Worm (Caenorhabditis elegans) whole organism, L2 larva: ENCODE measurements around the gene W03D2.9.

Experiments used
- C34F6.9 ChIP-seq: fragments of 150-350 bp; optimal IDR thresholded peaks from 2 replicates; lab custom pipeline; 2014; ENCODE audit warnings: missing biosample characterization, missing genetic modification characterization
- F13H6.1 ChIP-seq: sonication (generic microtip); optimal IDR thresholded peaks from 2 replicates; lab custom pipeline; 2016; ENCODE audit warnings: missing genetic modification characterization, missing compliant biosample characterization
- R02D3.7 ChIP-seq: fragments of 150-350 bp; optimal IDR thresholded peaks from 2 replicates; lab custom pipeline; 2014; ENCODE audit warnings: missing biosample characterization, missing genetic modification characterization
- Y55F3AM.14 ChIP-seq: fragments of 200-800 bp; sonication (Bioruptor generic); optimal IDR thresholded peaks from 2 replicates; lab custom pipeline; 2018; ENCODE audit warnings: mild to moderate bottlenecking, missing genetic modification characterization, missing compliant biosample characterization
- ZK546.5 ChIP-seq: sonication (generic microtip); optimal IDR thresholded peaks from 2 replicates; lab custom pipeline; 2017; ENCODE audit warnings: missing biosample characterization, missing genetic modification characterization
- alr-1 ChIP-seq: fragments of 150-350 bp; optimal IDR thresholded peaks from 2 replicates; lab custom pipeline; 2014; ENCODE audit warnings: missing biosample characterization, missing genetic modification characterization
- aly-2 ChIP-seq: fragments of 150-350 bp; optimal IDR thresholded peaks from 2 replicates; lab custom pipeline; 2014; ENCODE audit warnings: missing biosample characterization, missing genetic modification characterization
- ama-1 ChIP-seq: fragments of 150-350 bp; optimal IDR thresholded peaks from 2 replicates; lab custom pipeline; 2018; ENCODE audit warnings: inconsistent platforms
- blmp-1 ChIP-seq: sonication (generic microtip); optimal IDR thresholded peaks from 2 replicates; lab custom pipeline; 2017; ENCODE audit warnings: missing genetic modification characterization, mild to moderate bottlenecking, missing compliant biosample characterization, antibody characterized with exemption, moderate library complexity; ENCODE audit not compliant: insufficient read depth
- ceh-16 ChIP-seq: fragments of 150-350 bp; optimal IDR thresholded peaks from 2 replicates; lab custom pipeline; 2014; ENCODE audit warnings: missing biosample characterization, missing genetic modification characterization
- ceh-82 ChIP-seq: fragments of 150-350 bp; optimal IDR thresholded peaks from 2 replicates; lab custom pipeline; 2014; ENCODE audit warnings: missing biosample characterization, missing genetic modification characterization
- crh-2 ChIP-seq: sonication (generic microtip); optimal IDR thresholded peaks from 2 replicates; lab custom pipeline; 2017; ENCODE audit warnings: missing biosample characterization, missing genetic modification characterization
- dmd-4 ChIP-seq: sonication (generic microtip); optimal IDR thresholded peaks from 2 replicates; lab custom pipeline; 2017; ENCODE audit warnings: missing biosample characterization, missing genetic modification characterization
- egl-27 ChIP-seq: sonication (generic microtip); optimal IDR thresholded peaks from 3 replicates; lab custom pipeline; 2017; ENCODE audit warnings: missing biosample characterization, missing genetic modification reagents, missing genetic modification characterization
- elt-1 ChIP-seq: fragments of 150-350 bp; optimal IDR thresholded peaks from 2 replicates; lab custom pipeline; 2014; ENCODE audit warnings: missing biosample characterization, missing genetic modification characterization
- elt-3 ChIP-seq: sonication (generic microtip); optimal IDR thresholded peaks from 2 replicates; lab custom pipeline; 2017; ENCODE audit warnings: missing biosample characterization, missing genetic modification characterization
- fos-1 ChIP-seq: fragments of 150-350 bp; optimal IDR thresholded peaks from 2 replicates; lab custom pipeline; 2014; ENCODE audit warnings: missing biosample characterization, missing genetic modification characterization
- gmeb-1 ChIP-seq: fragments of 150-350 bp; optimal IDR thresholded peaks from 2 replicates; lab custom pipeline; 2014; ENCODE audit warnings: missing biosample characterization, missing genetic modification characterization
- lin-11 ChIP-seq: fragments of 150-350 bp; sonication (generic microtip); optimal IDR thresholded peaks from 2 replicates; lab custom pipeline; 2014; ENCODE audit warnings: missing biosample characterization, missing genetic modification characterization, inconsistent platforms, mixed read lengths
- lin-39 ChIP-seq: fragments of 150-350 bp; optimal IDR thresholded peaks from 2 replicates; lab custom pipeline; 2014; ENCODE audit warnings: missing biosample characterization, missing genetic modification reagents, missing genetic modification characterization
- lsy-2 ChIP-seq, 2 experiments: fragments of 150-350 bp in 1 of 2; sonication (generic microtip) in 1 of 2; optimal IDR thresholded peaks; 2 replicates each; lab custom pipeline; 2014 to 2017; ENCODE audit warnings: missing biosample characterization in 2 of 2, missing genetic modification characterization in 2 of 2
- mab-5 ChIP-seq: fragments of 150-350 bp; optimal IDR thresholded peaks from 2 replicates; lab custom pipeline; 2014; ENCODE audit warnings: missing biosample characterization, missing genetic modification characterization
- mbf-1 ChIP-seq: sonication (generic microtip); optimal IDR thresholded peaks from 2 replicates; lab custom pipeline; 2017; ENCODE audit warnings: missing biosample characterization, missing genetic modification characterization
- mdl-1 ChIP-seq, 2 experiments: fragments of 150-350 bp in 1 of 2; sonication (generic microtip) in 1 of 2; optimal IDR thresholded peaks; 2 replicates each; lab custom pipeline; 2017; ENCODE audit warnings: missing biosample characterization in 2 of 2, missing genetic modification characterization in 2 of 2
- nhr-10 ChIP-seq: sonication (generic microtip); optimal IDR thresholded peaks from 2 replicates; lab custom pipeline; 2017; ENCODE audit warnings: missing biosample characterization, missing genetic modification characterization
- nhr-11 ChIP-seq: fragments of 150-350 bp; optimal IDR thresholded peaks from 2 replicates; lab custom pipeline; 2014; ENCODE audit warnings: missing biosample characterization, missing genetic modification characterization
- nhr-12 ChIP-seq: fragments of 150-350 bp; optimal IDR thresholded peaks from 2 replicates; lab custom pipeline; 2014; ENCODE audit warnings: missing biosample characterization, missing genetic modification characterization
- nhr-129 ChIP-seq: fragments of 150-350 bp; optimal IDR thresholded peaks from 2 replicates; lab custom pipeline; 2014; ENCODE audit warnings: missing biosample characterization, missing genetic modification characterization
- nhr-21 ChIP-seq: fragments of 150-350 bp; optimal IDR thresholded peaks from 2 replicates; lab custom pipeline; 2014; ENCODE audit warnings: missing biosample characterization, missing genetic modification characterization
- nhr-23 ChIP-seq: fragments of 150-350 bp; optimal IDR thresholded peaks from 2 replicates; lab custom pipeline; 2014; ENCODE audit warnings: missing biosample characterization, missing genetic modification reagents, missing genetic modification characterization
- nhr-237 ChIP-seq: fragments of 150-350 bp; optimal IDR thresholded peaks from 2 replicates; lab custom pipeline; 2014; ENCODE audit warnings: missing biosample characterization, missing genetic modification characterization
- nhr-25 ChIP-seq: fragments of 150-350 bp; sonication (generic microtip); optimal IDR thresholded peaks from 3 replicates; lab custom pipeline; 2014; ENCODE audit warnings: missing biosample characterization, missing genetic modification characterization
- nhr-6 ChIP-seq: fragments of 150-350 bp; optimal IDR thresholded peaks from 2 replicates; lab custom pipeline; 2014; ENCODE audit warnings: missing biosample characterization, missing genetic modification characterization
- nhr-77 ChIP-seq: fragments of 150-350 bp; optimal IDR thresholded peaks from 2 replicates; lab custom pipeline; 2014; ENCODE audit warnings: missing biosample characterization, missing genetic modification characterization
- peb-1 ChIP-seq: fragments of 150-350 bp; optimal IDR thresholded peaks from 2 replicates; lab custom pipeline; 2014; ENCODE audit warnings: missing biosample characterization, missing genetic modification characterization
- sem-4 ChIP-seq: fragments of 150-350 bp; optimal IDR thresholded peaks from 2 replicates; lab custom pipeline; 2014; ENCODE audit warnings: missing biosample characterization, missing genetic modification reagents, missing genetic modification characterization
- skn-1 ChIP-seq: sonication (generic microtip); optimal IDR thresholded peaks from 2 replicates; lab custom pipeline; 2017; ENCODE audit warnings: missing biosample characterization, missing genetic modification characterization
- sma-3 ChIP-seq: sonication (generic microtip); optimal IDR thresholded peaks from 2 replicates; lab custom pipeline; 2016; ENCODE audit warnings: missing genetic modification reagents, missing genetic modification characterization, missing compliant biosample characterization
- sma-9 ChIP-seq, 2 experiments: fragments of 150-350 bp in 1 of 2; sonication (generic microtip) in 1 of 2; optimal IDR thresholded peaks; 2 replicates each; lab custom pipeline; 2014 to 2016; ENCODE audit warnings: missing genetic modification characterization in 2 of 2, mild to moderate bottlenecking in 1 of 2, missing biosample characterization in 1 of 2, missing compliant biosample characterization in 1 of 2, missing genetic modification reagents in 1 of 2, moderate library complexity in 1 of 2
- snpc-4 ChIP-seq: fragments of 150-350 bp; optimal IDR thresholded peaks from 2 replicates; lab custom pipeline; 2014; ENCODE audit warnings: missing biosample characterization, missing genetic modification characterization
- unc-39 ChIP-seq: fragments of 150-350 bp; optimal IDR thresholded peaks from 2 replicates; lab custom pipeline; 2014; ENCODE audit warnings: missing biosample characterization, missing genetic modification characterization
- unc-55 ChIP-seq: fragments of 150-350 bp; sonication (generic microtip); optimal IDR thresholded peaks from 3 replicates; lab custom pipeline; 2014; ENCODE audit warnings: missing biosample characterization, missing genetic modification reagents, missing genetic modification characterization
- unc-62 ChIP-seq: fragments of 150-350 bp; optimal IDR thresholded peaks from 2 replicates; lab custom pipeline; 2014; ENCODE audit warnings: missing biosample characterization, missing genetic modification reagents, missing genetic modification characterization
- zag-1 ChIP-seq: fragments of 150-350 bp; optimal IDR thresholded peaks from 2 replicates; lab custom pipeline; 2014; ENCODE audit warnings: missing biosample characterization, missing genetic modification characterization
- ztf-1 ChIP-seq: fragments of 200-800 bp; sonication (Bioruptor generic); conservative IDR thresholded peaks from 2 replicates; pipeline ENCODE4 v1.3.6; 2022; ENCODE audit warnings: missing genetic modification characterization, missing compliant biosample characterization
- ztf-11 ChIP-seq: sonication (generic microtip); optimal IDR thresholded peaks from 2 replicates; lab custom pipeline; 2017; ENCODE audit warnings: missing biosample characterization, missing genetic modification characterization
- ztf-4 ChIP-seq: fragments of 150-350 bp; optimal IDR thresholded peaks from 2 replicates; lab custom pipeline; 2014; ENCODE audit warnings: missing biosample characterization, missing genetic modification characterization

The W03D2.9 gene

ce11 chrIV:4099773-4100172, 25.3 kb upstream of the W03D2.9 start:
- TF ChIP-seq sma-9 (GFP tag; optimal IDR thresholded peaks at IDR 0.05; lab: Kevin White, UChicago), result no peak
- no peak for TF ChIP-seq sma-9 (tag; optimal IDR thresholded peaks at IDR 0.05; lab: Kevin White, UChicago)
- peak in 1 of 2 experiments; percentile 13 for TF ChIP-seq lsy-2 (tag; optimal IDR thresholded peaks at IDR 0.05; lab: Kevin White, UChicago)
- peak; percentile 10 for TF ChIP-seq nhr-129 (tag; lab: Kevin White, UChicago)
- no peak for TF ChIP-seq unc-55 (GFP tag; lab: Kevin White, UChicago)

- TF ChIP-seq nhr-25 (tag; lab: Kevin White, UChicago) (no peak), nhr-129 (tag; lab: Kevin White, UChicago) (peak; percentile 26), gmeb-1 (tag; lab: Kevin White, UChicago) (no peak), nhr-6 (tag; lab: Kevin White, UChicago) (no peak)
Observed at ce11 chrIV:4096940-4097339, 22.4 kb upstream of the W03D2.9 start.

- TF ChIP-seq unc-55 (GFP tag; lab: Kevin White, UChicago) (peak; percentile 0), unc-39 (no peak)
Observed at ce11 chrIV:4094364-4094763, 19.9 kb upstream of the W03D2.9 start.

ce11 chrIV:4093087-4093486, 18.6 kb upstream of the W03D2.9 start:
- TF ChIP-seq mab-5 (tag; lab: Kevin White, UChicago) (peak; percentile 23), zag-1 (tag; lab: Kevin White, UChicago) (peak; percentile 54), unc-55 (GFP tag; lab: Kevin White, UChicago) (peak; percentile 84), crh-2 (tag; lab: Kevin White, UChicago) (peak; percentile 96), egl-27 (tag; lab: Kevin White, UChicago) (peak; percentile 67), unc-39 (no peak), ceh-16 (no peak), nhr-129 (tag; lab: Kevin White, UChicago) (peak; percentile 69), nhr-6 (tag; lab: Kevin White, UChicago) (peak; percentile 44), nhr-21 (tag; lab: Kevin White, UChicago) (peak; percentile 57), nhr-10 (tag; lab: Kevin White, UChicago) (no peak), R02D3.7 (no peak), mdl-1 (tag; optimal IDR thresholded peaks at IDR 0.05; lab: Kevin White, UChicago) (peak in 1 of 2 experiments; percentile 58), blmp-1 (tag; lab: Kevin White, UChicago) (no peak), ztf-11 (tag; lab: Kevin White, UChicago) (no peak), F13H6.1 (tag; lab: Kevin White, UChicago) (peak; percentile 91), dmd-4 (tag; lab: Kevin White, UChicago) (no peak), nhr-12 (no peak), mbf-1 (tag; lab: Kevin White, UChicago) (no peak), nhr-25 (tag; lab: Kevin White, UChicago) (peak; percentile 51), lsy-2 (tag; optimal IDR thresholded peaks at IDR 0.05; lab: Kevin White, UChicago) (peak; percentile 62 to 83), gmeb-1 (tag; lab: Kevin White, UChicago) (peak; percentile 67), ZK546.5 (no peak), fos-1 (tag; lab: Kevin White, UChicago) (peak; percentile 90), ama-1 (lab: Kevin White, UChicago) (no peak), sem-4 (tag; lab: Kevin White, UChicago) (peak; percentile 54), lin-11 (tag; lab: Kevin White, UChicago) (peak; percentile 4), nhr-237 (peak; percentile 4), lin-39 (tag; lab: Kevin White, UChicago) (no peak), skn-1 (tag; lab: Kevin White, UChicago) (no peak), ceh-82 (tag; lab: Kevin White, UChicago) (peak; percentile 75), Y55F3AM.14 (GFP tag; lab: Kevin White, UChicago) (peak; percentile 26), elt-1 (tag; lab: Kevin White, UChicago) (no peak), unc-62 (GFP tag; lab: Kevin White, UChicago) (no peak), elt-3 (no peak), snpc-4 (tag; lab: Kevin White, UChicago) (peak; percentile 49), nhr-23 (tag; lab: Kevin White, UChicago) (no peak), alr-1 (no peak), ztf-1 (GFP tag; lab: Robert Waterston, UW) (no peak), nhr-77 (tag; lab: Kevin White, UChicago) (no peak), ztf-4 (tag; lab: Kevin White, UChicago) (peak; percentile 55), sma-9 (GFP tag; optimal IDR thresholded peaks at IDR 0.05; lab: Kevin White, UChicago) (peak; percentile 89), sma-9 (tag; optimal IDR thresholded peaks at IDR 0.05; lab: Kevin White, UChicago) (no peak), sma-3 (peak; percentile 84), peb-1 (tag; lab: Kevin White, UChicago) (no peak), nhr-11 (tag; lab: Kevin White, UChicago) (no peak), C34F6.9 (tag; lab: Kevin White, UChicago) (peak; percentile 78), aly-2 (tag; lab: Kevin White, UChicago) (no peak)
